Worm (Caenorhabditis elegans) whole organism, mixed stage, embryonic: Measurements from ENCODE around the gene ZK185.4.

Experiments
- elt-1 ChIP-seq: sonication (generic microtip); optimal IDR thresholded peaks from 2 replicates; lab custom pipeline; 2017; ENCODE audit warnings: missing genetic modification characterization, mild to moderate bottlenecking, missing compliant biosample characterization, antibody characterized with exemption, moderate library complexity, borderline replicate concordance; ENCODE audit not compliant: insufficient read depth
- ham-2 ChIP-seq: fragments of 200-800 bp; sonication (Bioruptor generic); optimal IDR thresholded peaks from 2 replicates; lab custom pipeline; 2018; ENCODE audit warnings: mild to moderate bottlenecking, missing genetic modification characterization, missing compliant biosample characterization
- lin-13 ChIP-seq: fragments of 150-350 bp; optimal IDR thresholded peaks from 2 replicates; lab custom pipeline; 2014; ENCODE audit warnings: missing biosample characterization, missing genetic modification characterization
- nhr-12 ChIP-seq: fragments of 150-350 bp; optimal IDR thresholded peaks from 2 replicates; lab custom pipeline; 2014; ENCODE audit warnings: missing biosample characterization, missing genetic modification characterization
- nhr-28 ChIP-seq: fragments of 150-350 bp; optimal IDR thresholded peaks from 2 replicates; lab custom pipeline; 2014; ENCODE audit warnings: missing biosample characterization, missing genetic modification characterization
- nhr-76 ChIP-seq: sonication (generic microtip); optimal IDR thresholded peaks from 2 replicates; lab custom pipeline; 2017; ENCODE audit warnings: missing biosample characterization, missing genetic modification characterization
- pha-4 ChIP-seq: fragments of 150-350 bp; optimal IDR thresholded peaks from 2 replicates; lab custom pipeline; 2018; ENCODE audit warnings: missing biosample characterization, missing genetic modification reagents, missing genetic modification characterization
- sem-2 ChIP-seq: fragments of 200-800 bp; sonication (Bioruptor generic); optimal IDR thresholded peaks from 2 replicates; lab custom pipeline; 2018; ENCODE audit warnings: mild to moderate bottlenecking, missing genetic modification characterization, missing compliant biosample characterization
- snpc-4 ChIP-seq: fragments of 150-350 bp; optimal IDR thresholded peaks from 2 replicates; lab custom pipeline; 2014; ENCODE audit warnings: missing biosample characterization, missing genetic modification characterization
- ztf-11 ChIP-seq: fragments of 150-350 bp; optimal IDR thresholded peaks from 2 replicates; lab custom pipeline; 2014; ENCODE audit warnings: missing biosample characterization, missing genetic modification characterization

DNA sequence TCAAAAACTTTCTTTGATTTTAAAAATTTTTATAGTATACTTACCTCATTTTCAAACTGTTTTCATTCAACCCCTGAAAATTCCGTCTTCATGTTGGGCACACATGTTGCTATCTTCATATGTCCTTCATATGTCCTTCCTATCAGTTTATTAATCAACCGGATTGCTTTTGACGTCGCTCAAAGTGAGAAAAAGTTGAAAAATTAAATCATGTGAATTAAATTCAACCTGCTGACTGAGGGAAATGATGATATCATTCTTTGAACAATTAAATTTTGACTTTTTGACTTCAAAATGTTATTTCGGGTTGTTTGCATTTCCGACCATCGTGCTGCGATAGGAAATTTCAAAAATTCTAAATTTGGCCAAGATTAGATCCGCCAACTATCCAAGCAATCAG, 48.4 kb downstream of the ZK185.4 start:
- TF ChIP-seq elt-1 (tag; lab: Kevin White, UChicago) (no peak), nhr-28 (tag; lab: Kevin White, UChicago) (no peak), snpc-4 (no peak), ztf-11 (tag; lab: Kevin White, UChicago) (no peak), lin-13 (tag; lab: Kevin White, UChicago) (no peak), sem-2 (GFP tag; lab: Kevin White, UChicago) (no peak), ham-2 (GFP tag; lab: Kevin White, UChicago) (no peak), pha-4 (tag; lab: Kevin White, UChicago) (no peak), nhr-12 (no peak), nhr-76 (tag; lab: Kevin White, UChicago) (no peak)
